Worm (Caenorhabditis elegans): Measurements from ENCODE around the gene F59B2.12.

Gene F59B2.12

ce11 chrIII:9010047-9010446, 7.4 kb upstream of the F59B2.12 start, which contains the start of gene F59B2.8:
F59B2.8 (minus strand) TSS chrIII:9010197.
- no peak for TF ChIP-seq nhr-90 (tag; optimal IDR thresholded peaks at IDR 0.05; ENCODE audit: poor library complexity)
- TF ChIP-seq egl-13 (tag; optimal IDR thresholded peaks at IDR 0.05), result no peak
- no peak for TF ChIP-seq ceh-82 (tag; optimal IDR thresholded peaks at IDR 0.05)
- no peak for TF ChIP-seq ces-1 (GFP tag; optimal IDR thresholded peaks at IDR 0.05)
- no peak for TF ChIP-seq egl-27 (tag; optimal IDR thresholded peaks at IDR 0.05)
- TF ChIP-seq unc-98 (GFP tag; IDR thresholded peaks at IDR 0.05), result no peak
- no peak for TF ChIP-seq C04F5.9 (tag; optimal IDR thresholded peaks at IDR 0.05)
- no peak for TF ChIP-seq unc-30 (tag; optimal IDR thresholded peaks at IDR 0.05)
- no peak for TF ChIP-seq mep-1 (tag; optimal IDR thresholded peaks at IDR 0.05)
- TF ChIP-seq pqm-1 (tag; optimal IDR thresholded peaks at IDR 0.05), result no peak

- TF ChIP-seq fkh-10 (GFP tag; optimal IDR thresholded peaks at IDR 0.05), result no peak
- no peak for TF ChIP-seq dpl-1 (GFP tag; optimal IDR thresholded peaks at IDR 0.05)
- no peak for TF ChIP-seq unc-30 (tag; optimal IDR thresholded peaks at IDR 0.05)
- no peak for TF ChIP-seq ceh-90 (tag; optimal IDR thresholded peaks at IDR 0.05)
- no peak for TF ChIP-seq lin-14 (GFP tag; optimal IDR thresholded peaks at IDR 0.05)
- no peak for TF ChIP-seq ceh-82 (tag; optimal IDR thresholded peaks at IDR 0.05)
- TF ChIP-seq pag-3 (tag; optimal IDR thresholded peaks at IDR 0.05; ENCODE audit: borderline replicate concordance, insufficient read depth), result no peak
- TF ChIP-seq fos-1 (tag; optimal IDR thresholded peaks at IDR 0.05), result no peak
- no peak for TF ChIP-seq xbp-1 (tag; optimal IDR thresholded peaks at IDR 0.05)
- no peak for TF ChIP-seq C16A3.4 (tag; optimal IDR thresholded peaks at IDR 0.05)
- TF ChIP-seq nhr-84 (tag; optimal IDR thresholded peaks at IDR 0.05), result no peak
Observed at ce11 chrIII:9012309-9012708, 5.1 kb upstream of the F59B2.12 start, which contains the start of gene F59B2.9. F59B2.9 (minus strand) TSS chrIII:9012409.

- TF ChIP-seq alr-1 (tag; optimal IDR thresholded peaks at IDR 0.05; ENCODE audit: borderline replicate concordance) (no peak), zip-4 (GFP tag; optimal IDR thresholded peaks at IDR 0.05) (no peak), dpl-1 (GFP tag; optimal IDR thresholded peaks at IDR 0.05) (no peak), jun-1 (tag; optimal IDR thresholded peaks at IDR 0.05) (no peak), pag-3 (tag; optimal IDR thresholded peaks at IDR 0.05; ENCODE audit: borderline replicate concordance, insufficient read depth) (no peak), hpl-2 (GFP tag; optimal IDR thresholded peaks at IDR 0.05) (no peak), snpc-4 (tag; optimal IDR thresholded peaks at IDR 0.05) (no peak), fkh-4 (tag; optimal IDR thresholded peaks at IDR 0.05; ENCODE audit: borderline replicate concordance) (no peak), nhr-77 (tag; optimal IDR thresholded peaks at IDR 0.05) (no peak), mep-1 (tag; optimal IDR thresholded peaks at IDR 0.05) (no peak), efl-1 (optimal IDR thresholded peaks at IDR 0.05) (no peak), efl-1 (GFP tag; optimal IDR thresholded peaks at IDR 0.05 in 1 of 2) (no peak), unc-62 (GFP tag; optimal IDR thresholded peaks at IDR 0.05) (no peak), pax-3 (tag; optimal IDR thresholded peaks at IDR 0.05) (no peak), lin-15B (tag; optimal IDR thresholded peaks at IDR 0.05) (no peak), mdl-1 (tag; optimal IDR thresholded peaks at IDR 0.05) (no peak), nhr-237 (tag; optimal IDR thresholded peaks at IDR 0.05) (no peak), nhr-20 (tag; optimal IDR thresholded peaks at IDR 0.05) (no peak), egl-13 (tag; optimal IDR thresholded peaks at IDR 0.05) (no peak), xbp-1 (tag; optimal IDR thresholded peaks at IDR 0.05) (no peak), nhr-90 (tag; optimal IDR thresholded peaks at IDR 0.05; ENCODE audit: poor library complexity) (no peak)
Observed at ce11 chrIII:9022535-9022934, 5.1 kb downstream of the F59B2.12 start, which contains the start of gene F59B2.14. F59B2.14 (minus strand) TSS chrIII:9022635.

- TF ChIP-seq zag-1 (tag; optimal IDR thresholded peaks at IDR 0.05) (no peak), efl-1 (optimal IDR thresholded peaks at IDR 0.05) (no peak), efl-1 (GFP tag; optimal IDR thresholded peaks at IDR 0.05 in 1 of 2) (no peak), rnt-1 (tag; optimal IDR thresholded peaks at IDR 0.05) (no peak), ceh-63 (GFP tag; optimal IDR thresholded peaks at IDR 0.05) (no peak), lir-3 (tag; optimal IDR thresholded peaks at IDR 0.05; ENCODE audit: poor library complexity) (no peak), nhr-237 (tag; optimal IDR thresholded peaks at IDR 0.05) (no peak), ceh-88 (GFP tag; IDR thresholded peaks at IDR 0.05) (no peak), nhr-90 (tag; optimal IDR thresholded peaks at IDR 0.05; ENCODE audit: poor library complexity) (no peak), hpl-2 (GFP tag; optimal IDR thresholded peaks at IDR 0.05) (no peak), nhr-71 (tag; optimal IDR thresholded peaks at IDR 0.05) (no peak), mef-2 (tag; optimal IDR thresholded peaks at IDR 0.05) (no peak), unc-98 (GFP tag; IDR thresholded peaks at IDR 0.05) (no peak), nhr-28 (tag; optimal IDR thresholded peaks at IDR 0.05) (no peak), unc-130 (tag; optimal IDR thresholded peaks at IDR 0.05) (no peak), alr-1 (tag; optimal IDR thresholded peaks at IDR 0.05; ENCODE audit: borderline replicate concordance) (no peak)
Observed at ce11 chrIII:9023601-9024000, 6.2 kb downstream of the F59B2.12 start.
